Fruit fly (Drosophila melanogaster) whole organism, embryonic: Measurements from ENCODE around the gene CG2104.

Experiments
- Atf-2 ChIP-seq: fragments of 200-800 bp; sonication (Bioruptor generic); optimal IDR thresholded peaks from 2 replicates; lab custom pipeline; 2016; ENCODE audit warnings: missing biosample characterization, missing genetic modification characterization
- CG10267 ChIP-seq: fragments of 200-800 bp; sonication (Bioruptor generic); optimal IDR thresholded peaks from 2 replicates; lab custom pipeline; 2018; ENCODE audit warnings: missing biosample characterization, mild to moderate bottlenecking, missing genetic modification characterization, moderate library complexity
- CG10321 ChIP-seq: fragments of 200-800 bp; sonication (Bioruptor generic); IDR thresholded peaks from 2 replicates; pipeline ENCODE4 v1.3.6; 2022; ENCODE audit warnings: missing biosample characterization, missing genetic modification characterization
- CG1233 ChIP-seq: fragments of 200-800 bp; sonication (Bioruptor generic); optimal IDR thresholded peaks from 4 replicates; lab custom pipeline; 2018; ENCODE audit warnings: missing biosample characterization, mild to moderate bottlenecking, missing genetic modification characterization
- CG12744 ChIP-seq: fragments of 200-800 bp; sonication (Bioruptor generic); optimal IDR thresholded peaks from 2 replicates; lab custom pipeline; 2016; ENCODE audit warnings: missing biosample characterization, missing genetic modification characterization
- CG13424 ChIP-seq: fragments of 200-800 bp; sonication (Bioruptor generic); optimal IDR thresholded peaks from 2 replicates; lab custom pipeline; 2019; ENCODE audit warnings: missing biosample characterization, mild to moderate bottlenecking, missing genetic modification characterization, moderate library complexity
- CG15011 ChIP-seq: fragments of 200-800 bp; sonication (Bioruptor generic); optimal IDR thresholded peaks from 3 replicates; lab custom pipeline; 2018; ENCODE audit warnings: missing biosample characterization, mild to moderate bottlenecking, missing genetic modification characterization
- CG1602 ChIP-seq: fragments of 200-800 bp; sonication (Bioruptor generic); optimal IDR thresholded peaks from 3 replicates; lab custom pipeline; 2016; ENCODE audit warnings: missing biosample characterization, missing genetic modification characterization
- CG17359 ChIP-seq: fragments of 200-800 bp; sonication (Bioruptor generic); optimal IDR thresholded peaks from 3 replicates; lab custom pipeline; 2018; ENCODE audit warnings: missing biosample characterization, mild to moderate bottlenecking, missing genetic modification characterization, moderate library complexity
- CG18262 ChIP-seq: fragments of 200-800 bp; optimal IDR thresholded peaks from 3 replicates; lab custom pipeline; 2019; ENCODE audit warnings: missing biosample characterization, mild to moderate bottlenecking, missing genetic modification characterization, moderate library complexity
- CG1832 ChIP-seq: fragments of 200-800 bp; sonication (Bioruptor generic); optimal IDR thresholded peaks from 2 replicates; lab custom pipeline; 2017; ENCODE audit warnings: missing biosample characterization, mild to moderate bottlenecking, missing genetic modification characterization, inconsistent platforms
- CG2116 ChIP-seq: fragments of 200-800 bp; sonication (Bioruptor generic); optimal IDR thresholded peaks from 3 replicates; lab custom pipeline; 2018; ENCODE audit warnings: missing biosample characterization, mild to moderate bottlenecking, missing genetic modification characterization
- CG2889 ChIP-seq: fragments of 200-800 bp; sonication (Bioruptor generic); IDR thresholded peaks from 3 replicates; pipeline ENCODE4 v1.3.6; 2022; ENCODE audit warnings: missing biosample characterization, missing genetic modification characterization
- CG31224 ChIP-seq: fragments of 200-800 bp; sonication (Bioruptor generic); IDR thresholded peaks from 2 replicates; pipeline ENCODE4 v1.3.6; 2022; ENCODE audit warnings: missing biosample characterization, missing genetic modification characterization
- CG32532 ChIP-seq: fragments of 200-800 bp; sonication (Bioruptor generic); IDR thresholded peaks from 2 replicates; pipeline ENCODE4 v1.3.6; 2022; ENCODE audit warnings: missing biosample characterization, missing genetic modification characterization
- CG32767 ChIP-seq: fragments of 200-800 bp; sonication (Bioruptor generic); IDR thresholded peaks from 2 replicates; pipeline ENCODE4 v1.3.6; 2022; ENCODE audit warnings: missing biosample characterization, missing genetic modification characterization
- CG34422 ChIP-seq: fragments of 200-800 bp; sonication (Bioruptor generic); IDR thresholded peaks from 3 replicates; pipeline ENCODE4 v1.3.6; 2022; ENCODE audit warnings: missing biosample characterization, missing genetic modification characterization
- CG3995 ChIP-seq: fragments of 200-800 bp; sonication (Bioruptor generic); optimal IDR thresholded peaks from 3 replicates; lab custom pipeline; 2016; ENCODE audit warnings: missing biosample characterization, missing genetic modification characterization
- CG6254 ChIP-seq: fragments of 200-800 bp; sonication (Bioruptor generic); optimal IDR thresholded peaks from 3 replicates; lab custom pipeline; 2017; ENCODE audit warnings: mild to moderate bottlenecking, missing biosample characterization, missing genetic modification reagents, missing genetic modification characterization
- CG7987 ChIP-seq: fragments of 200-800 bp; sonication (Bioruptor generic); optimal IDR thresholded peaks from 2 replicates; lab custom pipeline; 2018; ENCODE audit warnings: missing biosample characterization, mild to moderate bottlenecking, missing genetic modification characterization, moderate library complexity
- Camta ChIP-seq: fragments of 200-800 bp; sonication (Bioruptor generic); optimal IDR thresholded peaks from 2 replicates; lab custom pipeline; 2016; ENCODE audit warnings: missing biosample characterization, missing genetic modification characterization
- GATAe ChIP-seq: fragments of 200-800 bp; sonication (Bioruptor generic); conservative IDR thresholded peaks from 2 replicates; pipeline ENCODE4 v1.3.6; 2022; ENCODE audit warnings: missing biosample characterization, missing genetic modification characterization
- Hr3 ChIP-seq: fragments of 200-800 bp; sonication (Bioruptor generic); optimal IDR thresholded peaks from 3 replicates; lab custom pipeline; 2016; ENCODE audit warnings: missing biosample characterization, missing genetic modification characterization
- Jarid2 ChIP-seq: fragments of 200-800 bp; sonication (Bioruptor generic); optimal IDR thresholded peaks from 3 replicates; lab custom pipeline; 2017; ENCODE audit warnings: mild to moderate bottlenecking, missing biosample characterization, missing genetic modification reagents, missing genetic modification characterization
- NfI ChIP-seq: fragments of 200-800 bp; sonication (Bioruptor generic); optimal IDR thresholded peaks from 3 replicates; lab custom pipeline; 2018; ENCODE audit warnings: missing biosample characterization, mild to moderate bottlenecking, missing genetic modification characterization, moderate library complexity
- Optix ChIP-seq: fragments of 200-800 bp; sonication (Bioruptor generic); IDR thresholded peaks from 3 replicates; pipeline ENCODE4 v1.3.6; 2022; ENCODE audit warnings: missing biosample characterization, missing genetic modification characterization
- Stat92E ChIP-seq, 3 experiments: fragments of >200 bp in 2 of 3; fragments of 200-800 bp in 1 of 3; sonication (Bioruptor generic) in 1 of 3; optimal IDR thresholded peaks; 2 replicates each; lab custom pipeline; 2017 to 2019; ENCODE audit warnings: missing biosample characterization in 3 of 3, missing genetic modification characterization in 3 of 3, mild to moderate bottlenecking in 1 of 3, moderate library complexity in 1 of 3
- ab ChIP-seq: fragments of 200-800 bp; sonication (Bioruptor generic); optimal IDR thresholded peaks from 2 replicates; lab custom pipeline; 2016; ENCODE audit warnings: missing biosample characterization, missing genetic modification characterization
- bbx ChIP-seq: fragments of 200-800 bp; sonication (Bioruptor generic); IDR thresholded peaks from 2 replicates; pipeline ENCODE4 v1.3.6; 2022; ENCODE audit warnings: missing biosample characterization, missing genetic modification characterization; ENCODE audit not compliant: partially characterized antibody
- da ChIP-seq: fragments of 200-800 bp; sonication (Bioruptor generic); optimal IDR thresholded peaks from 2 replicates; lab custom pipeline; 2016; ENCODE audit warnings: missing biosample characterization, missing genetic modification characterization
- eyg ChIP-seq: fragments of 200-800 bp; sonication (Bioruptor generic); optimal IDR thresholded peaks from 3 replicates; lab custom pipeline; 2016; ENCODE audit warnings: missing biosample characterization, missing genetic modification characterization
- gcm2 ChIP-seq: fragments of 200-800 bp; sonication (Bioruptor generic); optimal IDR thresholded peaks from 2 replicates; lab custom pipeline; 2016; ENCODE audit warnings: missing biosample characterization, missing genetic modification characterization
- gem ChIP-seq: fragments of 200-800 bp; sonication (Bioruptor generic); optimal IDR thresholded peaks from 2 replicates; lab custom pipeline; 2019; ENCODE audit warnings: missing biosample characterization, mild to moderate bottlenecking, missing genetic modification characterization, moderate library complexity
- hkb ChIP-seq, 2 experiments: fragments of 200-800 bp in 1 of 2; fragments of >200 bp in 1 of 2; sonication (Bioruptor generic) in 1 of 2; IDR thresholded peaks in 1 of 2; optimal IDR thresholded peaks in 1 of 2; 2 replicates each; pipeline versions ENCODE4 v1.3.6 to Lab custom; 2017 to 2022; ENCODE audit warnings: missing biosample characterization in 1 of 2, missing genetic modification characterization in 1 of 2
- ind ChIP-seq: fragments of 200-800 bp; sonication (Bioruptor generic); optimal IDR thresholded peaks from 3 replicates; lab custom pipeline; 2016; ENCODE audit warnings: missing biosample characterization, missing genetic modification characterization
- klu ChIP-seq: fragments of 200-800 bp; sonication (Bioruptor generic); IDR thresholded peaks from 2 replicates; pipeline ENCODE4 v1.3.6; 2022; ENCODE audit warnings: missing biosample characterization, missing genetic modification characterization
- kni ChIP-seq: fragments of 200-800 bp; sonication (Bioruptor generic); optimal IDR thresholded peaks from 3 replicates; lab custom pipeline; 2017; ENCODE audit warnings: mild to moderate bottlenecking, missing biosample characterization, missing genetic modification reagents, missing genetic modification characterization
- lov ChIP-seq, 2 experiments: fragments of 200-800 bp in 1 of 2; fragments of >200 bp in 1 of 2; sonication (Bioruptor generic) in 1 of 2; IDR thresholded peaks in 1 of 2; optimal IDR thresholded peaks in 1 of 2; 2 replicates in 1 of 2; 3 replicates in 1 of 2; pipeline versions ENCODE4 v1.3.6 to Lab custom; 2017 to 2022; ENCODE audit warnings: missing biosample characterization in 1 of 2, missing genetic modification characterization in 1 of 2
- mam ChIP-seq: fragments of 200-800 bp; sonication (Bioruptor generic); optimal IDR thresholded peaks from 3 replicates; lab custom pipeline; 2016; ENCODE audit warnings: missing biosample characterization, missing genetic modification characterization
- sc ChIP-seq, 3 experiments: fragments of >200 bp in 2 of 3; fragments of 200-800 bp in 1 of 3; sonication (Bioruptor generic) in 1 of 3; optimal IDR thresholded peaks; 2 replicates in 2 of 3; 3 replicates in 1 of 3; lab custom pipeline; 2017; ENCODE audit warnings: mild to moderate bottlenecking in 1 of 3, missing biosample characterization in 1 of 3, missing genetic modification characterization in 1 of 3, missing genetic modification reagents in 1 of 3
- sim ChIP-seq: fragments of 200-800 bp; sonication (Bioruptor generic); IDR thresholded peaks from 2 replicates; pipeline ENCODE4 v1.3.6; 2022; ENCODE audit warnings: missing biosample characterization, missing genetic modification characterization
- sisA ChIP-seq: fragments of 200-800 bp; sonication (Bioruptor generic); IDR thresholded peaks from 2 replicates; pipeline ENCODE4 v1.3.6; 2022; ENCODE audit warnings: missing biosample characterization, missing genetic modification characterization
- stc ChIP-seq: fragments of 200-800 bp; sonication (Bioruptor generic); IDR thresholded peaks from 2 replicates; pipeline ENCODE4 v1.3.6; 2022; ENCODE audit warnings: missing biosample characterization, missing genetic modification characterization
- tll ChIP-seq, 2 experiments: fragments of 200-800 bp in 1 of 2; fragments of >200 bp in 1 of 2; sonication (Bioruptor generic) in 1 of 2; optimal IDR thresholded peaks; 2 replicates each; lab custom pipeline; 2017 to 2019; ENCODE audit warnings: missing biosample characterization in 2 of 2, missing genetic modification characterization in 2 of 2, mild to moderate bottlenecking in 1 of 2, moderate library complexity in 1 of 2
- tna ChIP-seq: fragments of 200-800 bp; sonication (Bioruptor generic); IDR thresholded peaks from 2 replicates; pipeline ENCODE4 v1.3.6; 2022; ENCODE audit warnings: missing biosample characterization, missing genetic modification characterization; ENCODE audit not compliant: partially characterized antibody
- twi ChIP-seq: fragments of 200-800 bp; optimal IDR thresholded peaks from 2 replicates; lab custom pipeline; 2019; ENCODE audit warnings: missing biosample characterization, mild to moderate bottlenecking, missing genetic modification characterization, moderate library complexity
- vnd ChIP-seq: fragments of 200-800 bp; sonication (Bioruptor generic); IDR thresholded peaks from 3 replicates; pipeline ENCODE4 v1.3.6; 2022; ENCODE audit warnings: missing biosample characterization, missing genetic modification characterization; ENCODE audit not compliant: partially characterized antibody

Gene CG2104

DNA sequence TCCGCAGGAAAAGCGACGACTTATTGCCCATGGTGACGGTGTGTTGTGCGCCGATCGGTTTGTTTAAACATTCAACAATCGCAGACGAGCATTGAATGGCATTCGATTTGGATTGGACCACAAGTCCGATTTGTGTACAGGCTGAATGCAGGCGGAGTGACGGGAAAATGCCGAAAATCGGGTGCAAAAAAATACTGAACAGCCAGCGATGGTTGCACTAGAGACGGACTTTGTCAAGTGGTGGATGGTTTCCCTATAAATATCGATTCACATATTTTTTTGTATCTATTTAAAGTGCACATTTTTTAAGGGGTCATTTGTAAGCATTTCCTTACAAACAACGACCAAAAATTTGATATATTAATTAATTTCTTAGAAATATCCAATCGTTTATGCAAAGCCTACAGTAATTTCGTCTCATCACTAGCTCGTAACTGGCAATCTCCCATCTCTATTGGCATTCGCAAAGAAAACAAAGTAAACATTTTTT is 38.3 kb downstream of the CG2104 start, which contains the start of the genes elm and MED27 (continued):
- TF ChIP-seq CG32767 (GFP tag; lab: Robert Waterston, UW) (peak; percentile 91), Jarid2 (GFP tag; lab: Kevin White, UChicago) (peak; percentile 70), CG15011 (GFP tag; lab: Kevin White, UChicago) (no peak), Camta (GFP tag; lab: Kevin White, UChicago) (peak; percentile 94), da (GFP tag; lab: Kevin White, UChicago) (peak; percentile 78), eyg (peak; percentile 75), bbx (GFP tag; lab: Robert Waterston, UW) (peak; percentile 84), twi (tag; lab: Kevin White, UChicago) (peak; percentile 90), CG12744 (GFP tag; lab: Kevin White, UChicago) (peak; percentile 86), ab (peak; percentile 80), CG31224 (GFP tag; lab: Robert Waterston, UW) (peak; percentile 87), Hr3 (GFP tag; lab: Kevin White, UChicago) (peak; percentile 95), CG10321 (peak; percentile 48; the same call in 1 of the 2 replicates), CG17359 (tag; lab: Kevin White, UChicago) (peak; percentile 89), CG3995 (GFP tag; lab: Kevin White, UChicago) (peak; percentile 66), sisA (GFP tag; lab: Robert Waterston, UW) (peak; percentile 97), gem (peak; percentile 96), sim (GFP tag; lab: Robert Waterston, UW) (peak; percentile 60; the same call in 1 of the 2 replicates), CG1233 (GFP tag; lab: Kevin White, UChicago) (peak; percentile 87), CG6254 (GFP tag; lab: Kevin White, UChicago) (peak; percentile 53), CG2116 (peak; percentile 92), CG1832 (GFP tag; lab: Kevin White, UChicago) (no peak), NfI (GFP tag; lab: Kevin White, UChicago) (peak; percentile 90), GATAe (GFP tag; lab: Robert Waterston, UW) (peak; percentile 81), CG7987 (peak; percentile 53), Atf-2 (GFP tag; lab: Kevin White, UChicago) (peak; percentile 92), CG1602 (GFP tag; lab: Kevin White, UChicago) (peak; percentile 96), CG34422 (GFP tag; lab: Robert Waterston, UW) (peak; percentile 95), CG2889 (peak; percentile 90), sc (optimal IDR thresholded peaks at IDR 0.05; lab: Kevin White, UChicago) (no peak), sc (GFP tag; optimal IDR thresholded peaks at IDR 0.05; lab: Kevin White, UChicago) (peak; percentile 71), lov (optimal IDR thresholded peaks at IDR 0.05; lab: Kevin White, UChicago) (no peak), lov (GFP tag; IDR thresholded peaks at IDR 0.05; lab: Robert Waterston, UW) (peak; percentile 68; the same call in 2 of the 3 replicates), CG18262 (tag; lab: Kevin White, UChicago) (peak; percentile 89), CG32532 (GFP tag; lab: Robert Waterston, UW) (peak; percentile 94), tna (GFP tag; lab: Robert Waterston, UW) (peak; percentile 65), Stat92E (GFP tag; optimal IDR thresholded peaks at IDR 0.05; lab: Kevin White, UChicago) (peak in 1 of 3 experiments; percentile 69), tll (GFP tag; optimal IDR thresholded peaks at IDR 0.05; lab: Kevin White, UChicago) (peak; percentile 41 to 83), vnd (GFP tag; lab: Robert Waterston, UW) (peak; percentile 93), ind (GFP tag; lab: Kevin White, UChicago) (peak; percentile 95), CG13424 (peak; percentile 95), stc (GFP tag; lab: Robert Waterston, UW) (peak; percentile 75), gcm2 (GFP tag; lab: Kevin White, UChicago) (peak; percentile 77), Optix (peak; percentile 84; the same call in 2 of the 3 replicates), klu (GFP tag; lab: Robert Waterston, UW) (peak; percentile 94), CG10267 (tag; lab: Kevin White, UChicago) (peak; percentile 87), hkb (optimal IDR thresholded peaks at IDR 0.05; lab: Kevin White, UChicago) (peak; percentile 87), hkb (GFP tag; IDR thresholded peaks at IDR 0.05; lab: Robert Waterston, UW) (peak; percentile 86), mam (GFP tag; lab: Kevin White, UChicago) (peak; percentile 96), kni (GFP tag; lab: Kevin White, UChicago) (peak; percentile 85)
